Fruit fly (Drosophila melanogaster) whole organism, embryonic: ENCODE results near the gene kel.

Experiments used
- Adf1 ChIP-seq: fragments of 200-800 bp; sonication (Bioruptor generic); IDR thresholded peaks from 2 replicates; pipeline ENCODE4 v1.3.6; 2022; ENCODE audit warnings: missing biosample characterization, missing genetic modification characterization
- Blimp-1 ChIP-seq: fragments of 200-800 bp; sonication (Bioruptor generic); optimal IDR thresholded peaks from 3 replicates; lab custom pipeline; 2018; ENCODE audit warnings: missing biosample characterization, missing genetic modification characterization, mild to moderate bottlenecking, moderate library complexity, missing genetic modification reagents
- CG10267 ChIP-seq: fragments of 200-800 bp; sonication (Bioruptor generic); optimal IDR thresholded peaks from 2 replicates; lab custom pipeline; 2018; ENCODE audit warnings: missing biosample characterization, mild to moderate bottlenecking, missing genetic modification characterization, moderate library complexity
- CG1233 ChIP-seq: fragments of 200-800 bp; sonication (Bioruptor generic); optimal IDR thresholded peaks from 4 replicates; lab custom pipeline; 2018; ENCODE audit warnings: missing biosample characterization, mild to moderate bottlenecking, missing genetic modification characterization
- CG14710 ChIP-seq: fragments of 200-800 bp; sonication (Bioruptor generic); optimal IDR thresholded peaks from 3 replicates; lab custom pipeline; 2019; ENCODE audit warnings: missing biosample characterization, mild to moderate bottlenecking, missing genetic modification characterization, moderate library complexity
- CG1603 ChIP-seq: fragments of 200-800 bp; sonication (Bioruptor generic); optimal IDR thresholded peaks from 2 replicates; lab custom pipeline; 2019; ENCODE audit warnings: missing biosample characterization, mild to moderate bottlenecking, missing genetic modification characterization, moderate library complexity
- CG2202 ChIP-seq: fragments of 200-800 bp; sonication (Bioruptor generic); optimal IDR thresholded peaks from 2 replicates; lab custom pipeline; 2018; ENCODE audit warnings: missing biosample characterization, mild to moderate bottlenecking, missing genetic modification characterization
- CG2712 ChIP-seq: fragments of 200-800 bp; optimal IDR thresholded peaks from 3 replicates; lab custom pipeline; 2019; ENCODE audit warnings: missing biosample characterization, mild to moderate bottlenecking, missing genetic modification characterization, moderate library complexity
- CG34422 ChIP-seq: fragments of 200-800 bp; sonication (Bioruptor generic); IDR thresholded peaks from 3 replicates; pipeline ENCODE4 v1.3.6; 2022; ENCODE audit warnings: missing biosample characterization, missing genetic modification characterization
- CG42726 ChIP-seq: fragments of 200-800 bp; sonication (Bioruptor generic); IDR thresholded peaks from 2 replicates; pipeline ENCODE4 v1.3.6; 2022; ENCODE audit warnings: missing biosample characterization, missing genetic modification characterization; ENCODE audit not compliant: partially characterized antibody
- CG4360 ChIP-seq: fragments of 200-800 bp; sonication (Bioruptor generic); IDR thresholded peaks from 2 replicates; pipeline ENCODE4 v1.3.6; 2022; ENCODE audit warnings: missing biosample characterization, missing genetic modification characterization
- CG4707 ChIP-seq: fragments of 200-800 bp; sonication (Bioruptor generic); optimal IDR thresholded peaks from 2 replicates; lab custom pipeline; 2018; ENCODE audit warnings: missing biosample characterization, mild to moderate bottlenecking, missing genetic modification characterization, moderate library complexity
- CG6813 ChIP-seq: fragments of 200-800 bp; sonication (Bioruptor generic); optimal IDR thresholded peaks from 2 replicates; lab custom pipeline; 2017; ENCODE audit warnings: missing biosample characterization, missing genetic modification characterization, mild to moderate bottlenecking, moderate library complexity, missing genetic modification reagents
- CG8359 ChIP-seq: fragments of 200-800 bp; sonication (Bioruptor generic); optimal IDR thresholded peaks from 2 replicates; lab custom pipeline; 2017; ENCODE audit warnings: missing biosample characterization, mild to moderate bottlenecking, missing genetic modification characterization, borderline replicate concordance
- CG8388 ChIP-seq: fragments of 200-800 bp; sonication (Bioruptor generic); optimal IDR thresholded peaks from 2 replicates; lab custom pipeline; 2019; ENCODE audit warnings: missing biosample characterization, mild to moderate bottlenecking, missing genetic modification characterization, moderate library complexity
- Dbx ChIP-seq: fragments of 200-800 bp; sonication (Bioruptor generic); IDR thresholded peaks from 3 replicates; pipeline ENCODE4 v1.3.6; 2022; ENCODE audit warnings: missing biosample characterization, missing genetic modification characterization
- Deaf1 ChIP-seq: fragments of 200-800 bp; optimal IDR thresholded peaks from 3 replicates; lab custom pipeline; 2019; ENCODE audit warnings: missing biosample characterization, mild to moderate bottlenecking, missing genetic modification characterization, moderate library complexity
- Dll ChIP-seq: fragments of 200-800 bp; sonication (Bioruptor generic); IDR thresholded peaks from 4 replicates; pipeline ENCODE4 v1.3.6; 2022; ENCODE audit warnings: missing biosample characterization, missing genetic modification characterization; ENCODE audit not compliant: partially characterized antibody
- Eip74EF ChIP-seq, 2 experiments: fragments of 200-800 bp in 1 of 2; fragments of >200 bp in 1 of 2; sonication (Bioruptor generic) in 1 of 2; optimal IDR thresholded peaks; 2 replicates each; lab custom pipeline; 2017 to 2019; ENCODE audit warnings: missing biosample characterization in 2 of 2, missing genetic modification characterization in 2 of 2, mild to moderate bottlenecking in 1 of 2, moderate library complexity in 1 of 2
- H2.0 ChIP-seq: fragments of 200-800 bp; sonication (Bioruptor generic); IDR thresholded peaks from 2 replicates; pipeline ENCODE4 v1.3.6; 2022; ENCODE audit warnings: missing biosample characterization, missing genetic modification characterization
- HmgZ ChIP-seq: fragments of 200-800 bp; sonication (Bioruptor generic); optimal IDR thresholded peaks from 2 replicates; lab custom pipeline; 2018; ENCODE audit warnings: missing biosample characterization, mild to moderate bottlenecking, missing genetic modification characterization
- Hr51 ChIP-seq, 2 experiments: fragments of 200-800 bp; sonication (Bioruptor generic); optimal IDR thresholded peaks; 2 replicates in 1 of 2; 3 replicates in 1 of 2; lab custom pipeline; 2016 to 2018; ENCODE audit warnings: missing biosample characterization in 2 of 2, missing genetic modification characterization in 2 of 2, mild to moderate bottlenecking in 1 of 2, moderate library complexity in 1 of 2
- Hr78 ChIP-seq, 2 experiments: fragments of 200-800 bp in 1 of 2; fragments of >200 bp in 1 of 2; sonication (Bioruptor generic) in 1 of 2; optimal IDR thresholded peaks; 2 replicates each; lab custom pipeline; 2017 to 2019; ENCODE audit warnings: missing biosample characterization in 2 of 2, missing genetic modification characterization in 2 of 2, mild to moderate bottlenecking in 1 of 2, moderate library complexity in 1 of 2
- Max ChIP-seq: fragments of 200-800 bp; sonication (Bioruptor generic); optimal IDR thresholded peaks from 2 replicates; lab custom pipeline; 2016; ENCODE audit warnings: missing biosample characterization, mild to moderate bottlenecking, missing genetic modification characterization
- Poxn ChIP-seq: fragments of 200-800 bp; sonication (Bioruptor generic); IDR thresholded peaks from 2 replicates; pipeline ENCODE4 v1.3.6; 2022; ENCODE audit warnings: missing biosample characterization, missing genetic modification characterization
- Scr ChIP-seq: fragments of 200-800 bp; sonication (Bioruptor generic); IDR thresholded peaks from 2 replicates; pipeline ENCODE4 v1.3.6; 2022; ENCODE audit warnings: missing biosample characterization, missing genetic modification characterization; ENCODE audit not compliant: partially characterized antibody
- Sox102F ChIP-seq: fragments of 200-800 bp; sonication (Bioruptor generic); optimal IDR thresholded peaks from 2 replicates; lab custom pipeline; 2018; ENCODE audit warnings: missing biosample characterization, mild to moderate bottlenecking, missing genetic modification characterization, moderate library complexity
- Xrp1 ChIP-seq: fragments of 200-800 bp; sonication (Bioruptor generic); IDR thresholded peaks from 2 replicates; pipeline ENCODE4 v1.3.6; 2022; ENCODE audit warnings: missing biosample characterization, missing genetic modification characterization
- ash1 ChIP-seq: fragments of 200-800 bp; sonication (Bioruptor generic); optimal IDR thresholded peaks from 2 replicates; lab custom pipeline; 2018; ENCODE audit warnings: missing biosample characterization, mild to moderate bottlenecking, missing genetic modification characterization
- bigmax ChIP-seq: fragments of 200-800 bp; sonication (Bioruptor generic); optimal IDR thresholded peaks from 2 replicates; lab custom pipeline; 2018; ENCODE audit warnings: missing biosample characterization, mild to moderate bottlenecking, missing genetic modification characterization
- chinmo ChIP-seq: fragments of 200-800 bp; sonication (Bioruptor generic); IDR thresholded peaks from 4 replicates; pipeline ENCODE4 v1.3.6; 2022; ENCODE audit warnings: missing biosample characterization, missing genetic modification characterization; ENCODE audit not compliant: partially characterized antibody
- crc ChIP-seq: fragments of 200-800 bp; sonication (Bioruptor generic); optimal IDR thresholded peaks from 2 replicates; lab custom pipeline; 2016; ENCODE audit warnings: missing biosample characterization, missing genetic modification characterization
- eyg ChIP-seq: fragments of 200-800 bp; sonication (Bioruptor generic); optimal IDR thresholded peaks from 3 replicates; lab custom pipeline; 2016; ENCODE audit warnings: missing biosample characterization, missing genetic modification characterization
- ftz-f1 ChIP-seq: fragments of 200-800 bp; sonication (Bioruptor generic); optimal IDR thresholded peaks from 2 replicates; lab custom pipeline; 2016; ENCODE audit warnings: missing biosample characterization, missing genetic modification characterization
- kay ChIP-seq: fragments of 200-800 bp; sonication (Bioruptor generic); optimal IDR thresholded peaks from 2 replicates; lab custom pipeline; 2016; ENCODE audit warnings: missing biosample characterization, missing genetic modification characterization
- lov ChIP-seq, 2 experiments: fragments of 200-800 bp in 1 of 2; fragments of >200 bp in 1 of 2; sonication (Bioruptor generic) in 1 of 2; IDR thresholded peaks in 1 of 2; optimal IDR thresholded peaks in 1 of 2; 2 replicates in 1 of 2; 3 replicates in 1 of 2; pipeline versions ENCODE4 v1.3.6 to Lab custom; 2017 to 2022; ENCODE audit warnings: missing biosample characterization in 1 of 2, missing genetic modification characterization in 1 of 2
- maf-S ChIP-seq: fragments of 200-800 bp; sonication (Bioruptor generic); optimal IDR thresholded peaks from 2 replicates; lab custom pipeline; 2016; ENCODE audit warnings: missing biosample characterization, missing genetic modification characterization
- mld ChIP-seq: fragments of 200-800 bp; sonication (Bioruptor generic); IDR thresholded peaks from 3 replicates; pipeline ENCODE4 v1.3.6; 2022; ENCODE audit warnings: missing biosample characterization, missing genetic modification characterization; ENCODE audit not compliant: partially characterized antibody
- pho ChIP-seq: fragments of 200-800 bp; sonication (Bioruptor generic); optimal IDR thresholded peaks from 2 replicates; lab custom pipeline; 2016; ENCODE audit warnings: missing biosample characterization, missing genetic modification characterization
- phol ChIP-seq: fragments of 200-800 bp; sonication (Bioruptor generic); optimal IDR thresholded peaks from 3 replicates; lab custom pipeline; 2018; ENCODE audit warnings: missing biosample characterization, mild to moderate bottlenecking, missing genetic modification characterization, moderate library complexity
- pnt ChIP-seq: fragments of 200-800 bp; sonication (Bioruptor generic); optimal IDR thresholded peaks from 3 replicates; lab custom pipeline; 2016; ENCODE audit warnings: missing biosample characterization, missing genetic modification characterization
- sens-2 ChIP-seq: fragments of 200-800 bp; sonication (Bioruptor generic); IDR thresholded peaks from 2 replicates; pipeline ENCODE4 v1.3.6; 2022; ENCODE audit warnings: missing biosample characterization, missing genetic modification characterization
- sima ChIP-seq: fragments of 200-800 bp; sonication (Bioruptor generic); optimal IDR thresholded peaks from 2 replicates; lab custom pipeline; 2016; ENCODE audit warnings: missing biosample characterization, missing genetic modification characterization
- slp2 ChIP-seq: fragments of 200-800 bp; sonication (Bioruptor generic); optimal IDR thresholded peaks from 2 replicates; lab custom pipeline; 2016; ENCODE audit warnings: missing biosample characterization, missing genetic modification characterization
- trh ChIP-seq: fragments of 200-800 bp; sonication (Bioruptor generic); optimal IDR thresholded peaks from 2 replicates; lab custom pipeline; 2016; ENCODE audit warnings: missing biosample characterization, missing genetic modification characterization
- unpg ChIP-seq: fragments of 200-800 bp; sonication (Bioruptor generic); optimal IDR thresholded peaks from 3 replicates; lab custom pipeline; 2018; ENCODE audit warnings: missing biosample characterization, mild to moderate bottlenecking, missing genetic modification characterization, moderate library complexity

Gene kel

dm6 chr2L:18137591-18138247, at the start of gene kel (continued):
- TF ChIP-seq Sox102F (GFP tag; lab: Kevin White, UChicago) = peak; percentile 27
- TF ChIP-seq Hr78 (GFP tag; optimal IDR thresholded peaks at IDR 0.05; lab: Kevin White, UChicago) = no peak
- TF ChIP-seq lov (optimal IDR thresholded peaks at IDR 0.05; lab: Kevin White, UChicago) = no peak
- peak; percentile 50; the same call in 1 of the 3 replicates for TF ChIP-seq lov (GFP tag; IDR thresholded peaks at IDR 0.05; lab: Robert Waterston, UW)
- TF ChIP-seq trh (GFP tag; lab: Kevin White, UChicago) = no peak
- peak; percentile 57 for TF ChIP-seq CG2712 (tag; lab: Kevin White, UChicago)
- peak; percentile 13 for TF ChIP-seq Blimp-1 (GFP tag; lab: Kevin White, UChicago)
- peak; percentile 15 for TF ChIP-seq CG8388 (GFP tag; lab: Kevin White, UChicago)
- no peak for TF ChIP-seq Hr51 (GFP tag; optimal IDR thresholded peaks at IDR 0.05; lab: Kevin White, UChicago)
- peak; percentile 76 for TF ChIP-seq CG1603 (tag; lab: Kevin White, UChicago)
- peak; percentile 15 for TF ChIP-seq CG4707 (GFP tag; lab: Kevin White, UChicago)
- TF ChIP-seq CG10267 (tag; lab: Kevin White, UChicago) = peak; percentile 56
- TF ChIP-seq ftz-f1 (GFP tag; lab: Kevin White, UChicago) = peak; percentile 11
- TF ChIP-seq H2.0 (GFP tag; lab: Robert Waterston, UW) = no peak
- peak; percentile 64; the same call in 1 of the 3 replicates for TF ChIP-seq CG34422 (GFP tag; lab: Robert Waterston, UW)
- peak; percentile 77 for TF ChIP-seq HmgZ (tag; lab: Kevin White, UChicago)
- TF ChIP-seq Eip74EF (GFP tag; optimal IDR thresholded peaks at IDR 0.05; lab: Kevin White, UChicago) = peak in 1 of 2 experiments; percentile 56
- peak; percentile 65; the same call in 1 of the 4 replicates for TF ChIP-seq chinmo (GFP tag; lab: Robert Waterston, UW)
- no peak for TF ChIP-seq sima (GFP tag; lab: Kevin White, UChicago)
- no peak for TF ChIP-seq kay (GFP tag; lab: Kevin White, UChicago)
- peak; percentile 78 for TF ChIP-seq Scr (GFP tag; lab: Robert Waterston, UW)
- TF ChIP-seq Deaf1 (tag; lab: Kevin White, UChicago) = peak; percentile 53
- no peak for TF ChIP-seq CG8359
- TF ChIP-seq sens-2 (GFP tag; lab: Robert Waterston, UW) = no peak
- TF ChIP-seq bigmax (GFP tag; lab: Kevin White, UChicago) = peak; percentile 35
- peak; percentile 39 for TF ChIP-seq pho (GFP tag; lab: Kevin White, UChicago)
- peak; percentile 73 for TF ChIP-seq Dll (GFP tag; lab: Robert Waterston, UW)
- TF ChIP-seq CG42726 (GFP tag; lab: Robert Waterston, UW) = peak; percentile 50; the same call in 1 of the 2 replicates
- TF ChIP-seq CG2202 = peak; percentile 40
- peak; percentile 20 for TF ChIP-seq eyg
- peak; percentile 95 for TF ChIP-seq CG4360 (GFP tag; lab: Robert Waterston, UW)
- TF ChIP-seq ash1 (GFP tag; lab: Kevin White, UChicago) = no peak
- TF ChIP-seq maf-S (GFP tag; lab: Kevin White, UChicago) = no peak
- TF ChIP-seq Max = peak; percentile 26
- TF ChIP-seq pnt (GFP tag; lab: Kevin White, UChicago) = no peak
- no peak; the same call in 1 of the 2 replicates for TF ChIP-seq Adf1
- TF ChIP-seq CG1233 (GFP tag; lab: Kevin White, UChicago) = peak; percentile 46
- peak; percentile 70 for TF ChIP-seq CG14710 (tag; lab: Kevin White, UChicago)
- TF ChIP-seq Poxn = no peak
- peak; percentile 13 for TF ChIP-seq CG6813 (GFP tag; lab: Kevin White, UChicago)
- TF ChIP-seq mld (GFP tag; lab: Robert Waterston, UW) = no peak
- no peak for TF ChIP-seq crc (GFP tag; lab: Kevin White, UChicago)
- TF ChIP-seq Dbx (GFP tag; lab: Robert Waterston, UW) = peak; percentile 52; the same call in 1 of the 3 replicates
- no peak for TF ChIP-seq slp2
- TF ChIP-seq Xrp1 = 0 out of 2 replicates have a peak, but pooled peaks have one; percentile 9
- peak; percentile 41 for TF ChIP-seq unpg (GFP tag; lab: Kevin White, UChicago)
- TF ChIP-seq phol (tag; lab: Kevin White, UChicago) = peak; percentile 50
